Fruit fly (Drosophila melanogaster) whole organism, embryonic: ENCODE data around the gene CG44362.
A peak's percentile ranks its signal among the peaks of the same experiment; 100 is the strongest.

ENCODE experiments used
- CG15696 ChIP-seq: fragments of 200-800 bp; sonication (Bioruptor generic); optimal IDR thresholded peaks from 2 replicates; lab custom pipeline; 2019; ENCODE audit warnings: missing biosample characterization, mild to moderate bottlenecking, missing genetic modification characterization, moderate library complexity
- CG17328 ChIP-seq: fragments of 200-800 bp; sonication (Bioruptor generic); IDR thresholded peaks from 2 replicates; pipeline ENCODE4 v1.3.6; 2022; ENCODE audit warnings: missing biosample characterization, missing genetic modification characterization
- CG7839 ChIP-seq: fragments of 200-800 bp; sonication (Bioruptor generic); optimal IDR thresholded peaks from 3 replicates; lab custom pipeline; 2018; ENCODE audit warnings: missing biosample characterization, mild to moderate bottlenecking, missing genetic modification characterization, moderate library complexity
- Doc3 ChIP-seq: fragments of 200-800 bp; sonication (Bioruptor generic); IDR thresholded peaks from 3 replicates; pipeline ENCODE4 v1.3.6; 2022; ENCODE audit warnings: missing biosample characterization, missing genetic modification characterization; ENCODE audit not compliant: partially characterized antibody
- NFAT ChIP-seq: fragments of 200-800 bp; sonication (Bioruptor generic); IDR thresholded peaks from 2 replicates; pipeline ENCODE4 v1.3.6; 2022; ENCODE audit warnings: missing biosample characterization, missing genetic modification characterization
- esg ChIP-seq: fragments of 200-800 bp; sonication (Bioruptor generic); conservative IDR thresholded peaks from 2 replicates; pipeline ENCODE4 v1.3.6; 2022; ENCODE audit warnings: missing biosample characterization, missing genetic modification characterization
- z ChIP-seq: fragments of 200-800 bp; sonication (Bioruptor generic); IDR thresholded peaks from 3 replicates; pipeline ENCODE4 v1.3.6; 2022; ENCODE audit warnings: missing biosample characterization, missing genetic modification characterization

dm6 chr3L:11422338-11422802, 25.0 kb downstream of the CG44362 start:
- TF ChIP-seq CG15696 (tag; lab: Kevin White, UChicago): peak; percentile 88
- no peak for TF ChIP-seq Doc3
- TF ChIP-seq CG7839 (tag; lab: Kevin White, UChicago): peak; percentile 89
- peak; percentile 82; the same call in 2 of the 3 replicates for TF ChIP-seq z
- peak; percentile 87 for TF ChIP-seq CG17328
- TF ChIP-seq esg: peak; percentile 69
- no peak for TF ChIP-seq NFAT (GFP tag; lab: Robert Waterston, UW)
